Worm (Caenorhabditis elegans) whole organism, L4 larva: Measurements from ENCODE around the gene ctr-9.

Source experiments
- D1046.2 ChIP-seq: fragments of 200-800 bp; sonication (Bioruptor generic); IDR thresholded peaks from 2 replicates; pipeline ENCODE4 v1.3.6; 2022; ENCODE audit warnings: missing genetic modification characterization, missing compliant biosample characterization
- F26F4.8 ChIP-seq: fragments of 200-800 bp; sonication (Bioruptor generic); conservative IDR thresholded peaks from 2 replicates; pipeline ENCODE4 v1.3.6; 2022; ENCODE audit warnings: missing genetic modification characterization, missing compliant biosample characterization
- F37D6.2 ChIP-seq: sonication (generic microtip); optimal IDR thresholded peaks from 2 replicates; lab custom pipeline; 2016; ENCODE audit warnings: mild to moderate bottlenecking, missing genetic modification characterization, missing compliant biosample characterization
- F44E2.7 ChIP-seq: fragments of 200-800 bp; sonication (Bioruptor generic); IDR thresholded peaks from 2 replicates; pipeline ENCODE4 v2.1.2; 2022; ENCODE audit warnings: missing genetic modification characterization, missing compliant biosample characterization
- R02D3.7 ChIP-seq: fragments of 150-350 bp; sonication (generic microtip); optimal IDR thresholded peaks from 3 replicates; lab custom pipeline; 2014; ENCODE audit warnings: missing biosample characterization, missing genetic modification characterization
- T20F7.1 ChIP-seq: fragments of 200-800 bp; sonication (Bioruptor generic); optimal IDR thresholded peaks from 2 replicates; lab custom pipeline; 2018; ENCODE audit warnings: mild to moderate bottlenecking, missing genetic modification characterization, missing compliant biosample characterization
- Y105C5A.15 ChIP-seq: fragments of 200-800 bp; sonication (Bioruptor generic); IDR thresholded peaks from 2 replicates; pipeline ENCODE4 v1.3.6; 2022; ENCODE audit warnings: missing genetic modification characterization, missing compliant biosample characterization
- Y5F2A.4 ChIP-seq: fragments of 200-800 bp; sonication (Bioruptor generic); optimal IDR thresholded peaks from 2 replicates; lab custom pipeline; 2018; ENCODE audit warnings: mild to moderate bottlenecking, missing genetic modification characterization, missing compliant biosample characterization
- Y75B8A.6 ChIP-seq: fragments of 200-800 bp; sonication (Bioruptor generic); IDR thresholded peaks from 2 replicates; pipeline ENCODE4 v1.3.6; 2022; ENCODE audit warnings: missing genetic modification reagents, missing genetic modification characterization, missing compliant biosample characterization
- ZK337.2 ChIP-seq: fragments of 200-800 bp; sonication (Bioruptor generic); IDR thresholded peaks from 2 replicates; pipeline ENCODE4 v1.3.6; 2022; ENCODE audit warnings: missing genetic modification reagents, missing genetic modification characterization, missing compliant biosample characterization
- aha-1 ChIP-seq: fragments of 150-350 bp; peaks from one replicate; lab custom pipeline; 2014; ENCODE audit warnings: missing biosample characterization, missing genetic modification characterization
- arid-1 ChIP-seq: fragments of 200-800 bp; sonication (Bioruptor generic); conservative IDR thresholded peaks from 2 replicates; pipeline ENCODE4 v1.3.6; 2022; ENCODE audit warnings: missing genetic modification reagents, missing genetic modification characterization, missing compliant biosample characterization
- ceh-44 ChIP-seq: fragments of 200-800 bp; sonication (Bioruptor generic); IDR thresholded peaks from 2 replicates; pipeline ENCODE4 v1.3.6; 2022; ENCODE audit warnings: missing genetic modification reagents, missing genetic modification characterization, missing compliant biosample characterization
- ceh-82 ChIP-seq: sonication (generic microtip); optimal IDR thresholded peaks from 2 replicates; lab custom pipeline; 2017; ENCODE audit warnings: missing biosample characterization, missing genetic modification characterization
- daf-19 ChIP-seq: fragments of 200-800 bp; sonication (Bioruptor generic); conservative IDR thresholded peaks from 2 replicates; pipeline ENCODE4 v1.3.6; 2022; ENCODE audit warnings: missing genetic modification characterization, missing compliant biosample characterization
- dpl-1 ChIP-seq: fragments of 150-350 bp; optimal IDR thresholded peaks from 2 replicates; lab custom pipeline; 2014; ENCODE audit warnings: missing biosample characterization, missing genetic modification reagents, missing genetic modification characterization
- dve-1 ChIP-seq: sonication (generic microtip); optimal IDR thresholded peaks from 2 replicates; lab custom pipeline; 2017; ENCODE audit warnings: antibody characterized with exemption, mild to moderate bottlenecking, missing genetic modification characterization, missing compliant biosample characterization; ENCODE audit not compliant: insufficient read depth
- egl-27 ChIP-seq: sonication (generic microtip); optimal IDR thresholded peaks from 3 replicates; lab custom pipeline; 2017; ENCODE audit warnings: missing biosample characterization, missing genetic modification reagents, missing genetic modification characterization
- fkh-10 ChIP-seq: fragments of 150-350 bp; optimal IDR thresholded peaks from 2 replicates; lab custom pipeline; 2014; ENCODE audit warnings: missing biosample characterization, missing genetic modification reagents, missing genetic modification characterization
- fos-1 ChIP-seq: fragments of 150-350 bp; optimal IDR thresholded peaks from 2 replicates; lab custom pipeline; 2014; ENCODE audit warnings: missing biosample characterization, missing genetic modification characterization
- gei-8 ChIP-seq: fragments of 200-800 bp; sonication (Bioruptor generic); optimal IDR thresholded peaks from 2 replicates; lab custom pipeline; 2018; ENCODE audit warnings: mild to moderate bottlenecking, missing genetic modification characterization, missing compliant biosample characterization
- hif-1 ChIP-seq, 2 experiments: sonication (generic microtip); optimal IDR thresholded peaks; 2 replicates each; lab custom pipeline; 2016 to 2017; ENCODE audit warnings: missing compliant biosample characterization in 2 of 2, missing genetic modification characterization in 2 of 2, missing genetic modification reagents in 2 of 2, missing genotype in 2 of 2, mild to moderate bottlenecking in 1 of 2
- lin-1 ChIP-seq: fragments of 200-800 bp; sonication (Bioruptor generic); IDR thresholded peaks from 2 replicates; pipeline ENCODE4 v1.3.6; 2022; ENCODE audit warnings: missing genetic modification reagents, missing genetic modification characterization, missing compliant biosample characterization
- lin-13 ChIP-seq: fragments of 150-350 bp; optimal IDR thresholded peaks from 2 replicates; lab custom pipeline; 2014; ENCODE audit warnings: missing biosample characterization, missing genetic modification reagents, missing genetic modification characterization
- lin-15B ChIP-seq: fragments of 150-350 bp; sonication (generic microtip); optimal IDR thresholded peaks from 3 replicates; lab custom pipeline; 2014; ENCODE audit warnings: missing biosample characterization, missing genetic modification characterization
- lin-29 ChIP-seq: fragments of 200-800 bp; sonication (Bioruptor generic); IDR thresholded peaks from 2 replicates; pipeline ENCODE4 v1.3.6; 2022; ENCODE audit warnings: missing genetic modification reagents, missing genetic modification characterization, missing compliant biosample characterization
- lin-38 ChIP-seq: fragments of 200-800 bp; sonication (Bioruptor generic); IDR thresholded peaks from 2 replicates; pipeline ENCODE4 v1.3.6; 2022; ENCODE audit warnings: missing genetic modification reagents, missing genetic modification characterization, missing compliant biosample characterization
- lir-3 ChIP-seq: sonication (generic microtip); optimal IDR thresholded peaks from 2 replicates; lab custom pipeline; 2016; ENCODE audit warnings: mild to moderate bottlenecking, missing genetic modification characterization, missing compliant biosample characterization
- madf-9 ChIP-seq: fragments of 200-800 bp; sonication (Bioruptor generic); conservative IDR thresholded peaks from 2 replicates; pipeline ENCODE4 v1.3.6; 2022; ENCODE audit warnings: missing genetic modification reagents, missing genetic modification characterization, missing compliant biosample characterization
- mes-2 ChIP-seq: sonication (generic microtip); optimal IDR thresholded peaks from 2 replicates; lab custom pipeline; 2016; ENCODE audit warnings: missing genotype, mild to moderate bottlenecking, missing genetic modification characterization, missing compliant biosample characterization; ENCODE audit not compliant: poor library complexity, severe bottlenecking
- mxl-3 ChIP-seq: fragments of 200-800 bp; sonication (Bioruptor generic); optimal IDR thresholded peaks from 2 replicates; lab custom pipeline; 2018; ENCODE audit warnings: mild to moderate bottlenecking, missing genetic modification characterization, missing compliant biosample characterization
- nhr-41 ChIP-seq: fragments of 200-800 bp; sonication (Bioruptor generic); IDR thresholded peaks from 2 replicates; pipeline ENCODE4 v1.3.6; 2022; ENCODE audit warnings: missing genetic modification reagents, missing genetic modification characterization, missing compliant biosample characterization
- nhr-42 ChIP-seq: fragments of 200-800 bp; sonication (Bioruptor generic); IDR thresholded peaks from 2 replicates; pipeline ENCODE4 v1.3.6; 2022; ENCODE audit warnings: missing genetic modification characterization, missing compliant biosample characterization
- nhr-48 ChIP-seq: sonication (generic microtip); optimal IDR thresholded peaks from 2 replicates; lab custom pipeline; 2016; ENCODE audit warnings: mild to moderate bottlenecking, missing genetic modification characterization, missing compliant biosample characterization
- nhr-6 ChIP-seq: fragments of 150-350 bp; optimal IDR thresholded peaks from 2 replicates; lab custom pipeline; 2014; ENCODE audit warnings: missing biosample characterization, missing genetic modification characterization
- nhr-77 ChIP-seq: fragments of 150-350 bp; optimal IDR thresholded peaks from 2 replicates; lab custom pipeline; 2014; ENCODE audit warnings: missing biosample characterization, missing genetic modification characterization
- pha-4 ChIP-seq, 2 experiments: fragments of 150-350 bp in 1 of 2; fragments of 200-800 bp in 1 of 2; sonication (Bioruptor generic) in 1 of 2; IDR thresholded peaks in 1 of 2; optimal IDR thresholded peaks in 1 of 2; 2 replicates each; pipeline versions ENCODE4 v1.3.6 to Lab custom; 2014 to 2022; ENCODE audit warnings: missing genetic modification characterization in 2 of 2, missing genetic modification reagents in 2 of 2, missing biosample characterization in 1 of 2, missing compliant biosample characterization in 1 of 2
- php-3 ChIP-seq: fragments of 200-800 bp; sonication (Bioruptor generic); IDR thresholded peaks from 2 replicates; pipeline ENCODE4 v1.3.6; 2022; ENCODE audit warnings: missing genetic modification reagents, missing genetic modification characterization, missing compliant biosample characterization
- sdz-12 ChIP-seq: fragments of 200-800 bp; sonication (Bioruptor generic); optimal IDR thresholded peaks from 2 replicates; lab custom pipeline; 2018; ENCODE audit warnings: mild to moderate bottlenecking, missing genetic modification characterization, missing compliant biosample characterization
- spr-3 ChIP-seq: fragments of 200-800 bp; sonication (Bioruptor generic); optimal IDR thresholded peaks from 2 replicates; lab custom pipeline; 2018; ENCODE audit warnings: mild to moderate bottlenecking, missing genetic modification characterization, missing compliant biosample characterization
- tag-97 ChIP-seq: fragments of 200-800 bp; sonication (Bioruptor generic); IDR thresholded peaks from 2 replicates; pipeline ENCODE4 v1.3.6; 2022; ENCODE audit warnings: missing genetic modification characterization, missing compliant biosample characterization
- unc-130 ChIP-seq: sonication (generic microtip); optimal IDR thresholded peaks from 2 replicates; lab custom pipeline; 2016; ENCODE audit warnings: missing genetic modification reagents, missing genetic modification characterization, missing compliant biosample characterization
- unc-39 ChIP-seq: sonication (generic microtip); optimal IDR thresholded peaks from 2 replicates; lab custom pipeline; 2017; ENCODE audit warnings: missing biosample characterization, missing genetic modification characterization
- zip-11 ChIP-seq: fragments of 200-800 bp; sonication (Bioruptor generic); IDR thresholded peaks from 2 replicates; pipeline ENCODE4 v1.3.6; 2022; ENCODE audit warnings: missing genetic modification characterization, missing compliant biosample characterization
- zip-2 ChIP-seq: fragments of 150-350 bp; optimal IDR thresholded peaks from 2 replicates; lab custom pipeline; 2014; ENCODE audit warnings: missing biosample characterization, missing genetic modification characterization
- ztf-11 ChIP-seq: fragments of 150-350 bp; optimal IDR thresholded peaks from 2 replicates; lab custom pipeline; 2014; ENCODE audit warnings: missing biosample characterization, missing genetic modification characterization
- ztf-7 ChIP-seq: fragments of 150-350 bp; optimal IDR thresholded peaks from 2 replicates; lab custom pipeline; 2014; ENCODE audit warnings: missing biosample characterization, missing genetic modification characterization

The ctr-9 gene

ce11 chrIII:9454730-9455129 lies 36.5 kb upstream of the ctr-9 start (continued):
- no peak for TF ChIP-seq arid-1 (GFP tag; lab: Robert Waterston, UW)
- no peak for TF ChIP-seq F26F4.8 (GFP tag; lab: Robert Waterston, UW)
- no peak for TF ChIP-seq ztf-11 (tag; lab: Kevin White, UChicago)
- no peak for TF ChIP-seq madf-9 (GFP tag; lab: Robert Waterston, UW)
- peak; percentile 52 for TF ChIP-seq nhr-48 (tag; lab: Kevin White, UChicago)
- no peak for TF ChIP-seq egl-27 (tag; lab: Kevin White, UChicago)
- TF ChIP-seq zip-2 (tag; lab: Kevin White, UChicago): no peak
- no peak for TF ChIP-seq R02D3.7 (tag; lab: Kevin White, UChicago)
- peak; percentile 93 for TF ChIP-seq mxl-3 (GFP tag; lab: Kevin White, UChicago)
- TF ChIP-seq pha-4 (GFP tag; IDR thresholded peaks at IDR 0.05; lab: Robert Waterston, UW): no peak
- TF ChIP-seq pha-4 (tag; optimal IDR thresholded peaks at IDR 0.05; lab: Kevin White, UChicago): no peak
- no peak for TF ChIP-seq unc-130 (GFP tag; lab: Kevin White, UChicago)
- no peak for TF ChIP-seq F44E2.7 (GFP tag; lab: Robert Waterston, UW)
- no peak for TF ChIP-seq aha-1 (tag; lab: Kevin White, UChicago)
- TF ChIP-seq mes-2 (tag; lab: Kevin White, UChicago): peak; percentile 17
- TF ChIP-seq, all 104 proteins: peak for 6

- TF ChIP-seq gei-8 (GFP tag; lab: Kevin White, UChicago) (no peak), T20F7.1 (peak; percentile 83), nhr-6 (tag; lab: Kevin White, UChicago) (peak; percentile 94), php-3 (GFP tag; lab: Robert Waterston, UW) (peak; percentile 88), lin-13 (GFP tag; lab: Kevin White, UChicago) (peak; percentile 85), ceh-82 (tag; lab: Kevin White, UChicago) (no peak), nhr-42 (GFP tag; lab: Robert Waterston, UW) (0 out of 2 replicates have a peak, but pooled peaks have one; percentile 53), Y5F2A.4 (GFP tag; lab: Kevin White, UChicago) (no peak), tag-97 (GFP tag; lab: Robert Waterston, UW) (no peak), ztf-7 (tag; lab: Kevin White, UChicago) (peak; percentile 68), zip-2 (tag; lab: Kevin White, UChicago) (no peak), spr-3 (GFP tag; lab: Kevin White, UChicago) (peak; percentile 64), lin-38 (GFP tag; lab: Robert Waterston, UW) (peak; percentile 86), nhr-77 (tag; lab: Kevin White, UChicago) (peak; percentile 93), lir-3 (tag; lab: Kevin White, UChicago) (no peak), lin-1 (peak; percentile 88), fos-1 (tag; lab: Kevin White, UChicago) (peak; percentile 8), unc-130 (GFP tag; lab: Kevin White, UChicago) (peak; percentile 81), Y105C5A.15 (GFP tag; lab: Robert Waterston, UW) (no peak), unc-39 (no peak), D1046.2 (GFP tag; lab: Robert Waterston, UW) (no peak), nhr-41 (0 out of 2 replicates have a peak, but pooled peaks have one; percentile 22), ZK337.2 (GFP tag; lab: Robert Waterston, UW) (no peak), F37D6.2 (tag; lab: Kevin White, UChicago) (peak; percentile 72), lin-15B (tag; lab: Kevin White, UChicago) (no peak), ceh-44 (GFP tag; lab: Robert Waterston, UW) (0 out of 2 replicates have a peak, but pooled peaks have one; percentile 43), fkh-10 (GFP tag; lab: Kevin White, UChicago) (peak; percentile 80), F26F4.8 (GFP tag; lab: Robert Waterston, UW) (no peak), hif-1 (tag; optimal IDR thresholded peaks at IDR 0.05; lab: Kevin White, UChicago) (peak; percentile 29 to 83), dpl-1 (GFP tag; lab: Kevin White, UChicago) (peak; percentile 76), sdz-12 (GFP tag; lab: Kevin White, UChicago) (no peak), dve-1 (tag; lab: Kevin White, UChicago) (peak; percentile 99), zip-11 (GFP tag; lab: Robert Waterston, UW) (no peak), Y75B8A.6 (GFP tag; lab: Robert Waterston, UW) (peak; percentile 29; the same call in 1 of the 2 replicates), daf-19 (no peak), arid-1 (GFP tag; lab: Robert Waterston, UW) (peak; percentile 85), lin-29 (GFP tag; lab: Robert Waterston, UW) (peak; percentile 57; the same call in 1 of the 2 replicates), R02D3.7 (tag; lab: Kevin White, UChicago) (no peak)
These were observed 35.1 kb upstream of the ctr-9 start, which contains the start of the genes rheb-1 and spk-1 for ce11 chrIII:9455980-9456658. rheb-1 (minus strand) TSS chrIII:9456030. spk-1 (plus strand) TSS chrIII:9456608.
